Fruit fly (Drosophila melanogaster) whole organism, pupa: ENCODE data around the gene CG15820.

ENCODE experiments used
- CG10348 ChIP-seq: fragments of 200-800 bp; sonication (Bioruptor generic); IDR thresholded peaks from 2 replicates; pipeline ENCODE4 v1.3.6; 2022; ENCODE audit warnings: missing biosample characterization, missing genetic modification characterization
- CG12605 ChIP-seq: fragments of 200-800 bp; sonication (Bioruptor generic); IDR thresholded peaks from 2 replicates; pipeline ENCODE4 v1.3.6; 2022; ENCODE audit warnings: missing biosample characterization, missing genetic modification characterization
- CG13204 ChIP-seq: fragments of 200-800 bp; sonication (Bioruptor generic); optimal IDR thresholded peaks from 2 replicates; lab custom pipeline; 2018; ENCODE audit warnings: missing biosample characterization, mild to moderate bottlenecking, missing genetic modification characterization, moderate library complexity
- CG14655 ChIP-seq: fragments of 200-800 bp; sonication (Bioruptor generic); optimal IDR thresholded peaks from 3 replicates; lab custom pipeline; 2017; ENCODE audit warnings: mild to moderate bottlenecking, missing biosample characterization, missing genetic modification reagents, missing genetic modification characterization
- CG15710 ChIP-seq: fragments of 200-800 bp; sonication (Bioruptor generic); optimal IDR thresholded peaks from 2 replicates; lab custom pipeline; 2018; ENCODE audit warnings: missing biosample characterization, mild to moderate bottlenecking, missing genetic modification characterization, moderate library complexity
- CG17806 ChIP-seq: fragments of 200-800 bp; sonication (Bioruptor generic); optimal IDR thresholded peaks from 2 replicates; lab custom pipeline; 2018; ENCODE audit warnings: missing biosample characterization, mild to moderate bottlenecking, missing genetic modification characterization, moderate library complexity
- CG32121 ChIP-seq: fragments of 200-800 bp; sonication (Bioruptor generic); IDR thresholded peaks from 2 replicates; pipeline ENCODE4 v1.3.6; 2022; ENCODE audit warnings: missing biosample characterization, missing genetic modification characterization
- CG34367 ChIP-seq: fragments of 200-800 bp; sonication (Bioruptor generic); optimal IDR thresholded peaks from 2 replicates; lab custom pipeline; 2018; ENCODE audit warnings: missing biosample characterization, mild to moderate bottlenecking, missing genetic modification characterization
- CG4496 ChIP-seq: fragments of 200-800 bp; sonication (Bioruptor generic); IDR thresholded peaks from 3 replicates; pipeline ENCODE4 v1.3.6; 2022; ENCODE audit warnings: missing biosample characterization, missing genetic modification characterization
- CG8159 ChIP-seq: fragments of 200-800 bp; sonication (Bioruptor generic); optimal IDR thresholded peaks from 3 replicates; lab custom pipeline; 2018; ENCODE audit warnings: missing biosample characterization, mild to moderate bottlenecking, missing genetic modification characterization, moderate library complexity
- CG8301 ChIP-seq: fragments of 200-800 bp; sonication (Bioruptor generic); optimal IDR thresholded peaks from 2 replicates; lab custom pipeline; 2018; ENCODE audit warnings: missing biosample characterization, mild to moderate bottlenecking, missing genetic modification characterization
- CG9948 ChIP-seq: fragments of 200-800 bp; sonication (Bioruptor generic); optimal IDR thresholded peaks from 2 replicates; lab custom pipeline; 2018; ENCODE audit warnings: missing biosample characterization, mild to moderate bottlenecking, missing genetic modification characterization, moderate library complexity
- D1 ChIP-seq: fragments of 200-800 bp; sonication (Bioruptor generic); optimal IDR thresholded peaks from 2 replicates; lab custom pipeline; 2018; ENCODE audit warnings: missing biosample characterization, mild to moderate bottlenecking, missing genetic modification characterization, moderate library complexity
- EcR ChIP-seq: fragments of 200-800 bp; sonication (Bioruptor generic); optimal IDR thresholded peaks from 3 replicates; lab custom pipeline; 2019; ENCODE audit warnings: missing biosample characterization, missing genetic modification characterization, mild to moderate bottlenecking, moderate library complexity, missing genetic modification reagents
- Ets98B ChIP-seq: fragments of 200-800 bp; sonication (Bioruptor generic); IDR thresholded peaks from 2 replicates; pipeline ENCODE4 v1.3.6; 2022; ENCODE audit warnings: missing biosample characterization, missing genetic modification characterization
- Pif1A ChIP-seq: fragments of 200-800 bp; sonication (Bioruptor generic); optimal IDR thresholded peaks from 3 replicates; lab custom pipeline; 2016; ENCODE audit warnings: missing biosample characterization, missing genetic modification characterization
- Pif1B ChIP-seq: fragments of 200-800 bp; sonication (Bioruptor generic); optimal IDR thresholded peaks from 3 replicates; lab custom pipeline; 2016; ENCODE audit warnings: missing biosample characterization, missing genetic modification characterization
- Snoo ChIP-seq: fragments of 200-800 bp; sonication (Bioruptor generic); optimal IDR thresholded peaks from 3 replicates; lab custom pipeline; 2017; ENCODE audit warnings: missing biosample characterization, mild to moderate bottlenecking, missing genetic modification characterization, inconsistent platforms
- fd96Ca ChIP-seq: fragments of 200-800 bp; sonication (Bioruptor generic); IDR thresholded peaks from 3 replicates; pipeline ENCODE4 v1.3.6; 2022; ENCODE audit warnings: missing biosample characterization, missing genetic modification characterization
- gl ChIP-seq: fragments of 200-800 bp; sonication (Bioruptor generic); optimal IDR thresholded peaks from 2 replicates; lab custom pipeline; 2018; ENCODE audit warnings: missing biosample characterization, mild to moderate bottlenecking, missing genetic modification characterization
- rn ChIP-seq: fragments of 200-800 bp; sonication (Bioruptor generic); IDR thresholded peaks from 2 replicates; pipeline ENCODE4 v1.3.6; 2022; ENCODE audit warnings: missing biosample characterization, missing genetic modification characterization

The CG15820 gene

DNA sequence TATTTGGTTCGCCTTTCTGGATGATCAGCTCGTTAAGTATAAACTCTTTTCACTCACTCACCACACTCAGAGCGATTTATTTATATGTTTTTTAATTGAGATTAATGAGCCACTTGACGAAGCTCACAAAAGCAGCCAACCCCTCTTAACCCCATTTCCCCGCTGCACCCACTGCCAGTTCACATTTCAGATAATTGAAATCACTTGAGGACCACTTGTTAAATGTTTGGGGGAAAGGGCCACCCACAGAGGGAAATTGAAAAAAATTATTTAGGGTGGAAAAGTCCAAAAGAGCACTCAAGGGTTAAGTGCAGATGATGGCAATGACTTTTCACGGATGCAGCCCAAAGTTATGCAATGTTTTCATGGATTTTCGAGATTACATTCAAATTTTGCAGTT, 21.4 kb downstream of the CG15820 start:
- TF ChIP-seq CG8159 (peak; percentile 36), EcR (GFP tag; lab: Kevin White, UChicago) (peak; percentile 79), CG9948 (tag; lab: Kevin White, UChicago) (peak; percentile 26), Snoo (tag; lab: Kevin White, UChicago) (peak; percentile 4), CG14655 (peak; percentile 36), D1 (peak; percentile 37), CG32121 (GFP tag; lab: Robert Waterston, UW) (peak; percentile 44), Pif1A (GFP tag; lab: Kevin White, UChicago) (peak; percentile 43), CG8301 (tag; lab: Kevin White, UChicago) (peak; percentile 32), gl (tag; lab: Kevin White, UChicago) (no peak), CG12605 (GFP tag; lab: Robert Waterston, UW) (no peak), CG15710 (tag; lab: Kevin White, UChicago) (peak; percentile 41), CG17806 (tag; lab: Kevin White, UChicago) (peak; percentile 44), Ets98B (GFP tag; lab: Robert Waterston, UW) (peak; percentile 56), Pif1B (peak; percentile 34), CG34367 (tag; lab: Kevin White, UChicago) (peak; percentile 48), CG4496 (GFP tag; lab: Robert Waterston, UW) (peak; percentile 57; the same call in 2 of the 3 replicates), rn (GFP tag; lab: Robert Waterston, UW) (0 out of 2 replicates have a peak, but pooled peaks have one; percentile 48), CG13204 (GFP tag; lab: Kevin White, UChicago) (no peak), CG10348 (GFP tag; lab: Robert Waterston, UW) (no peak), fd96Ca (GFP tag; lab: Robert Waterston, UW) (peak; percentile 53; the same call in 1 of the 3 replicates)
- TF ChIP-seq, all 21 proteins: peak for 17

DNA sequence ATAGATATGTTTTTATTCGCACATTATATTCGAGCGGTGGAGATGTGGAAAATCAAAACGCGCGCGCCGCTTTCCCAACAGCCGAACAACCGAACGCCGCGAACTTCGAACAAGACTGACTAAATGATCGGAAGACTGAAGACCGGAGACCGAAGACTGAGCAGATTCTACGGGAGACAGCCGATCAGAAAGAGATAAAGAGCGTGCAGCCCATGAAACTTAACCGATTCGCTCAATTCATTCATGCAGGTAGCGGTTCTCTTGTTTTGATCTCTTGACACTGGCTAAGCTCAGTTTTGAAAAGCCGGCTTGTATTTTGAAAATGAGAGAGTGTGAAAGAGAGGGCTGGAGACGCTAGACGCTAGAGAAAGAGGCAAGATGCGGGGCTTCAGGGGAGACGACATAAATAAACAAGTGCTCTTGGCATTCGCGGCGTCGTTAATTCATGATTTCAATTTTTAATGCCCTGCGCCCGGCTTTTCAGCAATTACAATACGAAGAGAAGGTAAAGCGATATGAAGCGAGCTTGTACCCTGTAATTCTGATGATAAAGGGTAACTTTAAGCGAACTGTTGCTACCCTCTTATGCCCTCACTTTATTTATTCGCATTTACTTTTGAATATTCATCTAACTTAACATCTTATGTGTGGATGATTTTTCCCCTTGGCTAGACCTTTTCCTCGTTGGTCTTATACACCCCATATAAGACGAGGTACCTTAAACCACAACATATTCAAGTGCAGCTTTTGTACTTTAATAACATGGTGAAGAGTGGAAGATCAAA, 22.4 kb downstream of the CG15820 start, which contains the start of gene zormin:
zormin (minus strand) TSS at position 113 of the 785 bp plus-strand sequence.
- TF ChIP-seq CG13204 (GFP tag; lab: Kevin White, UChicago) (no peak), CG32121 (GFP tag; lab: Robert Waterston, UW) (no peak), CG8301 (tag; lab: Kevin White, UChicago) (peak; percentile 63), CG9948 (tag; lab: Kevin White, UChicago) (peak; percentile 83), gl (tag; lab: Kevin White, UChicago) (peak; percentile 58), CG34367 (tag; lab: Kevin White, UChicago) (peak; percentile 67), CG10348 (GFP tag; lab: Robert Waterston, UW) (no peak), rn (GFP tag; lab: Robert Waterston, UW) (no peak), CG15710 (tag; lab: Kevin White, UChicago) (peak; percentile 64), Pif1A (GFP tag; lab: Kevin White, UChicago) (peak; percentile 80), CG17806 (tag; lab: Kevin White, UChicago) (peak; percentile 81), CG12605 (GFP tag; lab: Robert Waterston, UW) (peak; percentile 9; the same call in 1 of the 2 replicates), fd96Ca (GFP tag; lab: Robert Waterston, UW) (peak; percentile 76; the same call in 2 of the 3 replicates), D1 (peak; percentile 66), CG8159 (peak; percentile 83), Snoo (tag; lab: Kevin White, UChicago) (peak; percentile 71), EcR (GFP tag; lab: Kevin White, UChicago) (no peak), Ets98B (GFP tag; lab: Robert Waterston, UW) (no peak; the same call in 1 of the 2 replicates), CG4496 (GFP tag; lab: Robert Waterston, UW) (peak; percentile 68), CG14655 (peak; percentile 79), Pif1B (peak; percentile 76)

DNA sequence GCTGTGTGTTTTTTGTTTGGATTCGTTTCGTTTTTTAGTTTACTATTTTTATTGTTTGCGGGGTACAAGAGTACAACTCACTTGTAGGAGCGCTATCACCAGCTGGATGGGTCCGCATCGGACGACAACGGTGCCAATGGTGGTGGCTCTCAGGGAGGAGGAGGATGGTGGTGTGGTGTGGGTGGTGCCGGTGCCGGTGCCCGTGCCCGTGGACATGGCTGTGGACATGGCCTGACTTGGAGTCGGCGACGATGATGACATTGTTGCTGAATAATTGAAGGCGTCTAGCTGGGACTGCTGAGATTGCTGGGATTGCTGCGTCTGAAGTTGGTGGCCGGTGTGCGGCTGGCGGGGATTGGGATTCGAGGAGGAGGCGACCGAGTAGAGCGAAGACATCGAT, 24.5 kb downstream of the CG15820 start:
- TF ChIP-seq CG15710 (tag; lab: Kevin White, UChicago): no peak
- TF ChIP-seq CG8301 (tag; lab: Kevin White, UChicago): no peak
- TF ChIP-seq fd96Ca (GFP tag; lab: Robert Waterston, UW): 0 out of 3 replicates have a peak, but pooled peaks have one; percentile 29
- TF ChIP-seq CG14655: peak; percentile 23
- TF ChIP-seq Ets98B (GFP tag; lab: Robert Waterston, UW): peak; percentile 8; the same call in 1 of the 2 replicates
- TF ChIP-seq CG17806 (tag; lab: Kevin White, UChicago): no peak
- no peak for TF ChIP-seq CG9948 (tag; lab: Kevin White, UChicago)
- TF ChIP-seq CG4496 (GFP tag; lab: Robert Waterston, UW): 0 out of 3 replicates have a peak, but pooled peaks have one; percentile 17
- TF ChIP-seq CG12605 (GFP tag; lab: Robert Waterston, UW): peak; percentile 51
- no peak for TF ChIP-seq CG32121 (GFP tag; lab: Robert Waterston, UW)
- no peak for TF ChIP-seq Pif1B

dm6 chr3L:2147767-2148166, 26.4 kb downstream of the CG15820 start:
- TF ChIP-seq CG8301 (tag; lab: Kevin White, UChicago) (no peak), CG15710 (tag; lab: Kevin White, UChicago) (no peak), fd96Ca (GFP tag; lab: Robert Waterston, UW) (no peak), CG32121 (GFP tag; lab: Robert Waterston, UW) (no peak), CG14655 (no peak), EcR (GFP tag; lab: Kevin White, UChicago) (no peak), Pif1B (no peak), Pif1A (GFP tag; lab: Kevin White, UChicago) (no peak), Ets98B (GFP tag; lab: Robert Waterston, UW) (no peak), CG10348 (GFP tag; lab: Robert Waterston, UW) (no peak)
- TF ChIP-seq, all 21 proteins: peak for 0

DNA sequence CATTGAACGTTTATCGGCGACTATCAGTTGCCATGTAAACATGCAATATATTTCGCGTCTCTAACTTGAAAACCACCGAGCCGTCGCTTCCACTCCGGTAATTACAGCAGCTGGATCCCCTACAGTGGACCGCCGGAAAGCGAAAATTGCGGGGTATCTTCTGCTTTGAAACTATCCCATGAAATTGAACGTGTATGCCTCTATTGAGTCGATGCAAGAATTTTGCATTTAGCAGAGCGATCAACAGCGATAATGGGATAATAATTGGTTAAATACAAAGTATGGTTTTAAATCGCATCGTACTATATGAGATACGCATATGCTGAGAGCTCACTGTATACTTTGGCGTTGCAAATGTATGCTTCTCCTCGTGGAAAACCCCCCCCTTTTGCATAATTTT, 29.1 kb downstream of the CG15820 start:
- TF ChIP-seq CG8159: no peak
- TF ChIP-seq CG32121 (GFP tag; lab: Robert Waterston, UW): 0 out of 2 replicates have a peak, but pooled peaks have one; percentile 45
- TF ChIP-seq CG14655: peak; percentile 43
- 0 out of 3 replicates have a peak, but pooled peaks have one; percentile 21 for TF ChIP-seq fd96Ca (GFP tag; lab: Robert Waterston, UW)
- TF ChIP-seq CG4496 (GFP tag; lab: Robert Waterston, UW): no peak
- peak; percentile 53 for TF ChIP-seq CG8301 (tag; lab: Kevin White, UChicago)
- peak; percentile 53 for TF ChIP-seq Ets98B (GFP tag; lab: Robert Waterston, UW)
